Fruit fly (Drosophila melanogaster) whole organism, wandering third instar larva: ENCODE measurements around the gene ctrip.

Source experiments
- Abd-B ChIP-seq: fragments of >200 bp; optimal IDR thresholded peaks from 2 replicates; lab custom pipeline; 2017; ENCODE audit warnings: missing biosample characterization, missing genetic modification characterization
- CG9705 ChIP-seq: fragments of 200-800 bp; sonication (Bioruptor generic); optimal IDR thresholded peaks from 2 replicates; lab custom pipeline; 2018; ENCODE audit warnings: missing biosample characterization, mild to moderate bottlenecking, missing genetic modification characterization
- CrebA ChIP-seq: fragments of 200-800 bp; sonication (Bioruptor generic); optimal IDR thresholded peaks from 2 replicates; lab custom pipeline; 2016; ENCODE audit warnings: missing biosample characterization, mild to moderate bottlenecking, missing genetic modification characterization, borderline replicate concordance
- Dfd ChIP-seq: fragments of >200 bp; optimal IDR thresholded peaks from 2 replicates; lab custom pipeline; 2017; ENCODE audit warnings: missing biosample characterization, missing genetic modification characterization
- GATAd ChIP-seq: sonication (Bioruptor generic); optimal IDR thresholded peaks from 2 replicates; lab custom pipeline; 2016; ENCODE audit warnings: missing biosample characterization, missing genetic modification characterization
- HLH106 ChIP-seq: fragments of 200-800 bp; optimal IDR thresholded peaks from 3 replicates; lab custom pipeline; 2019; ENCODE audit warnings: missing biosample characterization, mild to moderate bottlenecking, missing genetic modification characterization, moderate library complexity
- Hnf4 ChIP-seq: fragments of 200-800 bp; sonication (Bioruptor generic); optimal IDR thresholded peaks from 2 replicates; lab custom pipeline; 2016; ENCODE audit warnings: missing biosample characterization, mild to moderate bottlenecking, missing genetic modification characterization
- Hr78 ChIP-seq: fragments of >200 bp; optimal IDR thresholded peaks from 2 replicates; lab custom pipeline; 2017; ENCODE audit warnings: missing biosample characterization, missing genetic modification characterization
- Hr83 ChIP-seq: fragments of 200-300 bp; sonication (Bioruptor generic); optimal IDR thresholded peaks from 2 replicates; lab custom pipeline; 2016; ENCODE audit warnings: missing biosample characterization, mild to moderate bottlenecking, missing genetic modification characterization, moderate library complexity; ENCODE audit not compliant: poor library complexity, severe bottlenecking
- Jra ChIP-seq: sonication (Bioruptor generic); optimal IDR thresholded peaks from 2 replicates; lab custom pipeline; 2016; ENCODE audit warnings: missing biosample characterization, missing genetic modification characterization
- Mio ChIP-seq: sonication (Bioruptor generic); optimal IDR thresholded peaks from 2 replicates; lab custom pipeline; 2016; ENCODE audit warnings: missing biosample characterization, missing genetic modification characterization
- Myc ChIP-seq: fragments of >200 bp; optimal IDR thresholded peaks from 2 replicates; lab custom pipeline; 2017
- OdsH ChIP-seq: fragments of 200-800 bp; sonication (Bioruptor generic); optimal IDR thresholded peaks from 2 replicates; lab custom pipeline; 2016; ENCODE audit warnings: missing biosample characterization, mild to moderate bottlenecking, missing genetic modification characterization
- Rel ChIP-seq, 2 experiments: fragments of 200-800 bp; sonication (Bioruptor generic) in 1 of 2; optimal IDR thresholded peaks; 2 replicates in 1 of 2; 3 replicates in 1 of 2; lab custom pipeline; 2016 to 2019; ENCODE audit warnings: mild to moderate bottlenecking in 2 of 2, missing biosample characterization in 2 of 2, missing genetic modification characterization in 2 of 2, moderate library complexity in 1 of 2
- Sp1 ChIP-seq: fragments of 200-800 bp; sonication (Bioruptor generic); optimal IDR thresholded peaks from 3 replicates; lab custom pipeline; 2019; ENCODE audit warnings: missing biosample characterization, mild to moderate bottlenecking, missing genetic modification characterization, moderate library complexity
- Vsx2 ChIP-seq: fragments of 200-300, 225-300 bp; sonication (Bioruptor generic); optimal IDR thresholded peaks from 2 replicates; lab custom pipeline; 2018; ENCODE audit warnings: missing biosample characterization, missing genetic modification characterization; ENCODE audit not compliant: partially characterized antibody
- brk ChIP-seq: fragments of 200-800 bp; sonication (Bioruptor generic); optimal IDR thresholded peaks from 2 replicates; lab custom pipeline; 2016; ENCODE audit warnings: missing biosample characterization, mild to moderate bottlenecking, missing genetic modification characterization
- dl ChIP-seq, 2 experiments: fragments of 175-275, 200-275 bp in 1 of 2; fragments of 200-275 bp in 1 of 2; sonication (Bioruptor generic); optimal IDR thresholded peaks; lab custom pipeline; 2018; ENCODE audit warnings: mild to moderate bottlenecking in 2 of 2, missing biosample characterization in 2 of 2, missing genetic modification characterization in 2 of 2, moderate library complexity in 2 of 2; ENCODE audit not compliant: partially characterized antibody in 2 of 2, insufficient read depth in 1 of 2
- dmrt93B ChIP-seq: fragments of 200-800 bp; sonication (Bioruptor generic); optimal IDR thresholded peaks from 2 replicates; lab custom pipeline; 2018; ENCODE audit warnings: missing biosample characterization, mild to moderate bottlenecking, missing genetic modification characterization
- dsf ChIP-seq: sonication (Bioruptor generic); optimal IDR thresholded peaks from 2 replicates; lab custom pipeline; 2016; ENCODE audit warnings: missing biosample characterization, missing genetic modification characterization, borderline replicate concordance
- ey ChIP-seq: fragments of 200-800 bp; sonication (Bioruptor generic); optimal IDR thresholded peaks from 2 replicates; lab custom pipeline; 2016; ENCODE audit warnings: missing biosample characterization, missing genetic modification characterization
- foxo ChIP-seq, 2 experiments: fragments of 200-800 bp; sonication (Bioruptor generic); optimal IDR thresholded peaks; 2 replicates in 1 of 2; 3 replicates in 1 of 2; lab custom pipeline; 2016 to 2017; ENCODE audit warnings: missing biosample characterization in 2 of 2, missing genetic modification characterization in 2 of 2
- fru ChIP-seq: fragments of 200-800 bp; sonication (Bioruptor generic); optimal IDR thresholded peaks from 3 replicates; lab custom pipeline; 2016; ENCODE audit warnings: missing biosample characterization, mild to moderate bottlenecking, missing genetic modification characterization
- h ChIP-seq: fragments of 200-800 bp; sonication (Bioruptor generic); optimal IDR thresholded peaks from 3 replicates; lab custom pipeline; 2016; ENCODE audit warnings: missing biosample characterization, mild to moderate bottlenecking, missing genetic modification characterization
- jim ChIP-seq: fragments of 175-275, 200-325 bp; sonication (Bioruptor generic); optimal IDR thresholded peaks from 2 replicates; lab custom pipeline; 2016; ENCODE audit warnings: missing biosample characterization, mild to moderate bottlenecking, missing genetic modification characterization
- lola ChIP-seq: fragments of >200 bp; optimal IDR thresholded peaks from 2 replicates; lab custom pipeline; 2017; ENCODE audit warnings: missing biosample characterization, missing genetic modification characterization
- pan ChIP-seq: fragments of >200 bp; optimal IDR thresholded peaks from 2 replicates; lab custom pipeline; 2017
- psq ChIP-seq: fragments of 200-800 bp; sonication (Bioruptor generic); optimal IDR thresholded peaks from 3 replicates; lab custom pipeline; 2017; ENCODE audit warnings: missing biosample characterization, mild to moderate bottlenecking, missing genetic modification characterization, moderate library complexity
- rgr ChIP-seq: fragments of 200-800 bp; sonication (Bioruptor generic); optimal IDR thresholded peaks from 3 replicates; lab custom pipeline; 2016; ENCODE audit warnings: missing biosample characterization, mild to moderate bottlenecking, missing genetic modification characterization
- sage ChIP-seq: fragments of 200-800 bp; sonication (Bioruptor generic); optimal IDR thresholded peaks from 2 replicates; lab custom pipeline; 2016; ENCODE audit warnings: missing biosample characterization, mild to moderate bottlenecking, missing genetic modification characterization
- sv ChIP-seq: fragments of 200-800 bp; sonication (Bioruptor generic); optimal IDR thresholded peaks from 3 replicates; lab custom pipeline; 2016; ENCODE audit warnings: missing biosample characterization, missing genetic modification characterization
- tai ChIP-seq: sonication (Bioruptor generic); optimal IDR thresholded peaks from 2 replicates; lab custom pipeline; 2016; ENCODE audit warnings: missing biosample characterization, missing genetic modification characterization
- usp ChIP-seq: fragments of >200 bp; optimal IDR thresholded peaks from 2 replicates; lab custom pipeline; 2017; ENCODE audit warnings: missing biosample characterization, missing genetic modification characterization
- woc ChIP-seq: sonication (Bioruptor generic); optimal IDR thresholded peaks from 2 replicates; lab custom pipeline; 2016; ENCODE audit warnings: missing biosample characterization, mild to moderate bottlenecking, missing genetic modification characterization

Gene ctrip

DNA sequence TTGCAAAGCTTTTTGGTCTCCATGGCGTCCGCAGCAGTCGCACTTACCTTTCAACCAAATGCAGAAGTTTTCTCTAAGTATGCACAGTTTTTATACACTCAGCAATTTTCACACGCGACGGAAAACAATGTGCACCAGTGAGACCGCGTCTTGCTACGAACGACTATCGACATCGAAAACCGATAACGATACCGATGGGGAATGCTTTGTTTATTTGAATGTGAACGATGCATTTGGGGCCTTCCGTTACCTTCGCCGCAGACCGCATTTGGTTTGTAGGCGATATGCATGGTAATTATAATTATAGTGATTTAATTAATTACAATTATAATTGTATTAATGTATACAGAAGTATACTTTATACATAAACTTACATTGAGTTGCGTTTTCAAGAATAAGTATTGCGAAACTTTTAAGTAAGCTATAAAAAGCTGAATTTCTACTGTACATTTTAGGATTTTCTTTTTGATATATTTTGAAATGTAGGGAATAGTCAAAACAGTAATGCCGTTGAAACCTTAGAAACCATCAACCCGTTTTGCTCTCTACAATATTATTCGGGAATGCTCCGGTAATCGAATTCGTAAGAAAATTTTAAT lies at the start of gene ctrip, which contains the start of gene Hus1-like:
TSS of gene ctrip (minus strand) at position 161 of the 599 bp plus-strand sequence.
TSS of gene Hus1-like (minus strand) at position 161 of the 599 bp plus-strand sequence.
- TF ChIP-seq HLH106 (peak; percentile 9), Hr78 (GFP tag; lab: Kevin White, UChicago) (no peak), pan (lab: Kevin White, UChicago) (no peak), woc (GFP tag; lab: Kevin White, UChicago) (peak; percentile 33), sage (no peak), Hr83 (GFP tag; lab: Kevin White, UChicago) (no peak), foxo (GFP tag; optimal IDR thresholded peaks at IDR 0.05; lab: Kevin White, UChicago) (no peak), CG9705 (GFP tag; lab: Kevin White, UChicago) (no peak), h (GFP tag; lab: Kevin White, UChicago) (peak; percentile 35), rgr (GFP tag; lab: Kevin White, UChicago) (peak; percentile 31), fru (GFP tag; lab: Kevin White, UChicago) (no peak), usp (GFP tag; lab: Kevin White, UChicago) (no peak), Jra (GFP tag; lab: Kevin White, UChicago) (no peak), Myc (lab: Kevin White, UChicago) (peak; percentile 7), brk (GFP tag; lab: Kevin White, UChicago) (no peak), sv (GFP tag; lab: Kevin White, UChicago) (no peak), Sp1 (peak; percentile 43), lola (GFP tag; lab: Kevin White, UChicago) (no peak), psq (no peak), CrebA (no peak), dmrt93B (GFP tag; lab: Kevin White, UChicago) (no peak), Abd-B (GFP tag; lab: Kevin White, UChicago) (no peak), Mio (GFP tag; lab: Kevin White, UChicago) (no peak), dl (GFP tag; optimal IDR thresholded peaks at IDR 0.05; lab: Kevin White, UChicago; ENCODE audit: insufficient read depth in 1 of 2, partially characterized antibody in 2 of 2) (no peak), OdsH (GFP tag; lab: Kevin White, UChicago) (peak; percentile 8), GATAd (GFP tag; lab: Kevin White, UChicago) (no peak), Rel (GFP tag; optimal IDR thresholded peaks at IDR 0.05; lab: Kevin White, UChicago) (no peak), Rel (tag; optimal IDR thresholded peaks at IDR 0.05; lab: Kevin White, UChicago) (peak; percentile 54), dsf (GFP tag; lab: Kevin White, UChicago) (no peak), jim (GFP tag; lab: Kevin White, UChicago) (no peak)

DNA sequence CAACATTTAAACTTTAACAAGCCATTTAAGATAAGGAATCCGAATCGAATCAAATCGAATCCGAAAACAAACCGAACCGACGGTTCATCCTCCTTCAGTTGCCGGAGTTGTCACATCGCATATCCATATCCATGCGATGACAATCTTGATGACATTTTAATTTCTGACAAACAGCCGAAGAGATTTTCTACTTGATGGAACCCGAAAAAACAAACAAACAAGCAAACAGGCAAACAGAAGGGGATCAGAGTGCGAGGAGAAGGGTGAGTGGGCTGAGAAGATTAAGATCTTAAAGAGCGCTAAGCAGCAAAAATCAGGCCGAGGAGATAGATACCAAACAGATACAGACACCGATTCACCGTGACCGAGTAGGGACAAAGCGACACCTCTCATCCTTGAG lies 49.2 kb upstream of the ctrip start:
- TF ChIP-seq sv (GFP tag; lab: Kevin White, UChicago): no peak
- no peak for TF ChIP-seq CrebA
- no peak for TF ChIP-seq dmrt93B (GFP tag; lab: Kevin White, UChicago)
- TF ChIP-seq ey: no peak
- no peak for TF ChIP-seq sage
- TF ChIP-seq Hnf4: no peak
- TF ChIP-seq Myc (lab: Kevin White, UChicago): no peak
- TF ChIP-seq Jra (GFP tag; lab: Kevin White, UChicago): no peak
- no peak for TF ChIP-seq Vsx2 (GFP tag; lab: Kevin White, UChicago)
- no peak for TF ChIP-seq Hr83 (GFP tag; lab: Kevin White, UChicago)
- no peak for TF ChIP-seq dsf (GFP tag; lab: Kevin White, UChicago)
- TF ChIP-seq Abd-B (GFP tag; lab: Kevin White, UChicago): no peak
- TF ChIP-seq Rel (GFP tag; optimal IDR thresholded peaks at IDR 0.05; lab: Kevin White, UChicago): no peak
- TF ChIP-seq Rel (tag; optimal IDR thresholded peaks at IDR 0.05; lab: Kevin White, UChicago): no peak
- TF ChIP-seq tai (GFP tag; lab: Kevin White, UChicago): no peak
- TF ChIP-seq pan (lab: Kevin White, UChicago): no peak

dm6 chr3R:4858508-4859275 lies 46.8 kb upstream of the ctrip start:
- no peak for TF ChIP-seq fru (GFP tag; lab: Kevin White, UChicago)
- no peak for TF ChIP-seq woc (GFP tag; lab: Kevin White, UChicago)
- no peak for TF ChIP-seq ey
- no peak for TF ChIP-seq brk (GFP tag; lab: Kevin White, UChicago)
- TF ChIP-seq Dfd: no peak
- no peak for TF ChIP-seq GATAd (GFP tag; lab: Kevin White, UChicago)
- no peak for TF ChIP-seq Abd-B (GFP tag; lab: Kevin White, UChicago)
- no peak for TF ChIP-seq Hnf4
- no peak for TF ChIP-seq h (GFP tag; lab: Kevin White, UChicago)
- TF ChIP-seq lola (GFP tag; lab: Kevin White, UChicago): no peak
- TF ChIP-seq pan (lab: Kevin White, UChicago): no peak
